Worm (Caenorhabditis elegans) whole organism, L1 larva: ENCODE results near the gene mrps-16.

Experiments
- F16B12.6 ChIP-seq: fragments of 150-350 bp; optimal IDR thresholded peaks from 2 replicates; lab custom pipeline; 2014; ENCODE audit warnings: missing biosample characterization, missing genetic modification characterization
- aly-2 ChIP-seq: fragments of 150-350 bp; optimal IDR thresholded peaks from 2 replicates; lab custom pipeline; 2014; ENCODE audit warnings: missing biosample characterization, missing genetic modification characterization
- ama-1 ChIP-seq: fragments of 150-350 bp; optimal IDR thresholded peaks from 2 replicates; lab custom pipeline; 2014
- blmp-1 ChIP-seq: fragments of 150-350 bp; optimal IDR thresholded peaks from 2 replicates; lab custom pipeline; 2014; ENCODE audit warnings: missing biosample characterization, missing genetic modification characterization
- ceh-8 ChIP-seq: fragments of 200-800 bp; sonication (Bioruptor generic); optimal IDR thresholded peaks from 2 replicates; lab custom pipeline; 2018; ENCODE audit warnings: mild to moderate bottlenecking, missing genetic modification characterization, moderate library complexity, missing compliant biosample characterization
- ceh-90 ChIP-seq: sonication (generic microtip); optimal IDR thresholded peaks from 2 replicates; lab custom pipeline; 2016; ENCODE audit warnings: missing genetic modification characterization, missing compliant biosample characterization
- dsc-1 ChIP-seq: sonication (generic microtip); optimal IDR thresholded peaks from 2 replicates; lab custom pipeline; 2016; ENCODE audit warnings: mild to moderate bottlenecking, missing genetic modification characterization, missing compliant biosample characterization
- efl-1 ChIP-seq, 4 experiments: fragments of 150-350 bp; optimal IDR thresholded peaks in 3 of 4; peaks in 1 of 4; 1 replicate in 1 of 4; 2 replicates in 3 of 4; lab custom pipeline; 2014; ENCODE audit warnings: missing biosample characterization in 2 of 4, missing genetic modification characterization in 2 of 4, missing genetic modification reagents in 2 of 4
- egl-13 ChIP-seq: sonication (generic microtip); optimal IDR thresholded peaks from 2 replicates; lab custom pipeline; 2016; ENCODE audit warnings: missing genotype, missing genetic modification reagents, missing genetic modification characterization, missing compliant biosample characterization
- egl-27 ChIP-seq, 2 experiments: fragments of 150-350 bp in 1 of 2; sonication (generic microtip); optimal IDR thresholded peaks; 3 replicates each; lab custom pipeline; 2017 to 2018; ENCODE audit warnings: missing biosample characterization in 2 of 2, missing genetic modification characterization in 2 of 2, missing genetic modification reagents in 2 of 2
- elt-2 ChIP-seq: sonication (generic microtip); optimal IDR thresholded peaks from 2 replicates; lab custom pipeline; 2016; ENCODE audit warnings: missing genetic modification characterization, mild to moderate bottlenecking, inconsistent platforms, missing compliant biosample characterization, missing genetic modification reagents
- fkh-4 ChIP-seq: sonication (generic microtip); optimal IDR thresholded peaks from 2 replicates; lab custom pipeline; 2016; ENCODE audit warnings: missing compliant biosample characterization, missing genetic modification characterization, borderline replicate concordance
- fkh-8 ChIP-seq: sonication (generic microtip); optimal IDR thresholded peaks from 2 replicates; lab custom pipeline; 2016; ENCODE audit warnings: mild to moderate bottlenecking, missing genetic modification characterization, missing compliant biosample characterization
- hpl-2 ChIP-seq: fragments of 150-350 bp; optimal IDR thresholded peaks from 2 replicates; lab custom pipeline; 2014; ENCODE audit warnings: missing biosample characterization, missing genetic modification reagents, missing genetic modification characterization
- irx-1 ChIP-seq: sonication (generic microtip); optimal IDR thresholded peaks from 2 replicates; lab custom pipeline; 2016; ENCODE audit warnings: missing genetic modification characterization, missing compliant biosample characterization
- isw-1 ChIP-seq: fragments of 200-800 bp; sonication (Bioruptor generic); IDR thresholded peaks from 2 replicates; pipeline ENCODE4 v1.3.6; 2022; ENCODE audit warnings: missing genetic modification characterization, missing compliant biosample characterization
- lin-13 ChIP-seq: fragments of 150-350 bp; optimal IDR thresholded peaks from 2 replicates; lab custom pipeline; 2014; ENCODE audit warnings: missing biosample characterization, missing genetic modification reagents, missing genetic modification characterization
- lin-39 ChIP-seq: fragments of 150-350 bp; optimal IDR thresholded peaks from 2 replicates; lab custom pipeline; 2014; ENCODE audit warnings: missing biosample characterization, missing genetic modification reagents, missing genetic modification characterization
- mab-9 ChIP-seq: fragments of 200-800 bp; sonication (Bioruptor generic); IDR thresholded peaks from 2 replicates; pipeline ENCODE4 v1.3.6; 2022; ENCODE audit warnings: missing genetic modification reagents, missing genetic modification characterization, missing compliant biosample characterization
- mef-2 ChIP-seq: fragments of 150-350 bp; optimal IDR thresholded peaks from 2 replicates; lab custom pipeline; 2014; ENCODE audit warnings: missing biosample characterization, missing genetic modification characterization
- mep-1 ChIP-seq: fragments of 150-350 bp; optimal IDR thresholded peaks from 2 replicates; lab custom pipeline; 2014; ENCODE audit warnings: missing biosample characterization, missing genetic modification characterization
- nhr-11 ChIP-seq: fragments of 150-350 bp; optimal IDR thresholded peaks from 2 replicates; lab custom pipeline; 2014; ENCODE audit warnings: missing biosample characterization, missing genetic modification characterization
- nhr-19 ChIP-seq: fragments of 200-800 bp; sonication (Bioruptor generic); conservative IDR thresholded peaks from 2 replicates; pipeline ENCODE4 v1.3.6; 2022; ENCODE audit warnings: missing genetic modification characterization, missing compliant biosample characterization
- nhr-237 ChIP-seq: fragments of 150-350 bp; optimal IDR thresholded peaks from 2 replicates; lab custom pipeline; 2014; ENCODE audit warnings: missing biosample characterization, missing genetic modification characterization
- nhr-47 ChIP-seq: sonication (generic microtip); optimal IDR thresholded peaks from 2 replicates; lab custom pipeline; 2016; ENCODE audit warnings: mild to moderate bottlenecking, missing genetic modification characterization, moderate library complexity, missing compliant biosample characterization
- nhr-71 ChIP-seq: sonication (generic microtip); optimal IDR thresholded peaks from 2 replicates; lab custom pipeline; 2016; ENCODE audit warnings: mild to moderate bottlenecking, missing genetic modification characterization, moderate library complexity, missing compliant biosample characterization
- nhr-84 ChIP-seq: sonication (generic microtip); optimal IDR thresholded peaks from 2 replicates; lab custom pipeline; 2017; ENCODE audit warnings: missing biosample characterization, missing genetic modification characterization
- nhr-85 ChIP-seq: sonication (generic microtip); peaks from one replicate; lab custom pipeline; 2016; ENCODE audit warnings: missing genetic modification characterization, inconsistent platforms, missing compliant biosample characterization
- sup-37 ChIP-seq: fragments of 200-800 bp; sonication (Bioruptor generic); optimal IDR thresholded peaks from 2 replicates; lab custom pipeline; 2018; ENCODE audit warnings: mild to moderate bottlenecking, missing genetic modification characterization, missing compliant biosample characterization
- unc-30 ChIP-seq: sonication (generic microtip); optimal IDR thresholded peaks from 2 replicates; lab custom pipeline; 2017; ENCODE audit warnings: missing biosample characterization, missing genetic modification characterization
- unc-98 ChIP-seq: fragments of 200-800 bp; sonication (Bioruptor generic); IDR thresholded peaks from 2 replicates; pipeline ENCODE4 v1.3.6; 2022; ENCODE audit warnings: missing genetic modification characterization, missing compliant biosample characterization
- zag-1 ChIP-seq: fragments of 150-350 bp; optimal IDR thresholded peaks from 2 replicates; lab custom pipeline; 2014; ENCODE audit warnings: missing biosample characterization, missing genetic modification characterization
- zip-4 ChIP-seq: fragments of 200-800 bp; sonication (Bioruptor generic); optimal IDR thresholded peaks from 2 replicates; lab custom pipeline; 2018; ENCODE audit warnings: mild to moderate bottlenecking, missing genetic modification characterization, moderate library complexity, missing compliant biosample characterization
- ztf-4 ChIP-seq: fragments of 150-350 bp; optimal IDR thresholded peaks from 2 replicates; lab custom pipeline; 2014; ENCODE audit warnings: missing biosample characterization, missing genetic modification characterization

The mrps-16 gene

ce11 chrII:5514846-5515245 lies 40.7 kb downstream of the mrps-16 start, which contains the start of gene sahd-1:
sahd-1 (minus strand) TSS chrII:5514945.
- TF ChIP-seq ceh-90 (tag; lab: Kevin White, UChicago) = no peak
- peak; percentile 53 for TF ChIP-seq elt-2
- TF ChIP-seq nhr-85 (tag; lab: Kevin White, UChicago) = no peak
- TF ChIP-seq nhr-19 (GFP tag; lab: Robert Waterston, UW) = no peak
- no peak for TF ChIP-seq unc-98 (GFP tag; lab: Robert Waterston, UW)
- TF ChIP-seq ama-1 (lab: Kevin White, UChicago) = no peak
- no peak for TF ChIP-seq hpl-2 (GFP tag; lab: Kevin White, UChicago)
- no peak for TF ChIP-seq blmp-1 (tag; lab: Kevin White, UChicago)
- no peak for TF ChIP-seq irx-1 (tag; lab: Kevin White, UChicago)

ce11 chrII:5515542-5515941 lies 41.4 kb downstream of the mrps-16 start, which contains the start of gene ZK177.3:
ZK177.3 (plus strand) TSS chrII:5515842.
- TF ChIP-seq dsc-1 (tag; lab: Kevin White, UChicago) = no peak
- no peak for TF ChIP-seq efl-1 (optimal IDR thresholded peaks at IDR 0.05; lab: Kevin White, UChicago)
- peak in 1 of 2 experiments; percentile 47 for TF ChIP-seq efl-1 (GFP tag; optimal IDR thresholded peaks at IDR 0.05 in 1 of 2; lab: Kevin White, UChicago)
- TF ChIP-seq elt-2 = peak; percentile 34
- TF ChIP-seq nhr-84 (tag; lab: Kevin White, UChicago) = no peak

ce11 chrII:5517643-5518042 lies 43.5 kb downstream of the mrps-16 start, which contains the start of gene ZK177.9:
ZK177.9 (minus strand) TSS chrII:5517743.
- TF ChIP-seq zag-1 (tag; lab: Kevin White, UChicago) (no peak), aly-2 (tag; lab: Kevin White, UChicago) (no peak), nhr-47 (no peak), fkh-8 (tag; lab: Kevin White, UChicago) (no peak), nhr-71 (tag; lab: Kevin White, UChicago) (no peak), zip-4 (GFP tag; lab: Kevin White, UChicago) (no peak), ama-1 (lab: Kevin White, UChicago) (no peak), ceh-90 (tag; lab: Kevin White, UChicago) (no peak), mef-2 (no peak), nhr-237 (tag; lab: Kevin White, UChicago) (no peak), irx-1 (tag; lab: Kevin White, UChicago) (no peak), nhr-19 (GFP tag; lab: Robert Waterston, UW) (no peak), isw-1 (GFP tag; lab: Robert Waterston, UW) (no peak), egl-13 (tag; lab: Kevin White, UChicago) (no peak), fkh-4 (tag; lab: Kevin White, UChicago) (no peak), lin-39 (tag; lab: Kevin White, UChicago) (no peak)

ce11 chrII:5518055-5518454 lies 43.9 kb downstream of the mrps-16 start:
- no peak for TF ChIP-seq nhr-84 (tag; lab: Kevin White, UChicago)
- no peak for TF ChIP-seq ceh-90 (tag; lab: Kevin White, UChicago)
- TF ChIP-seq mab-9 = no peak
- TF ChIP-seq egl-27 (tag; optimal IDR thresholded peaks at IDR 0.05; lab: Kevin White, UChicago) = no peak
- no peak for TF ChIP-seq mep-1
- no peak for TF ChIP-seq ztf-4
- no peak for TF ChIP-seq ceh-8 (GFP tag; lab: Kevin White, UChicago)
- TF ChIP-seq unc-30 = no peak
- no peak for TF ChIP-seq F16B12.6 (tag; lab: Kevin White, UChicago)
- no peak for TF ChIP-seq nhr-11 (tag; lab: Kevin White, UChicago)
- no peak for TF ChIP-seq lin-13 (GFP tag; lab: Kevin White, UChicago)
- TF ChIP-seq, all 84 proteins: peak for 0

- TF ChIP-seq sup-37 (GFP tag; lab: Kevin White, UChicago) = no peak
- TF ChIP-seq, all 84 proteins: peak for 0
Observed at ce11 chrII:5518910-5519309, 44.7 kb downstream of the mrps-16 start, which contains the start of gene ZK177.2. ZK177.2 (plus strand) TSS chrII:5519210.
